Worm (Caenorhabditis elegans): Measurements from ENCODE around the gene nhr-181.

ce11 chrV:4080546-4080945 is 14.3 kb upstream of the nhr-181 start:
- TF ChIP-seq Y55F3AM.14 (GFP tag; optimal IDR thresholded peaks at IDR 0.05), result no peak
- TF ChIP-seq aly-2 (tag; optimal IDR thresholded peaks at IDR 0.05), result no peak
- TF ChIP-seq gmeb-1 (tag; optimal IDR thresholded peaks at IDR 0.05), result no peak
- no peak for TF ChIP-seq C34F6.9 (tag; optimal IDR thresholded peaks at IDR 0.05)
- TF ChIP-seq ama-1 (optimal IDR thresholded peaks at IDR 0.05), result no peak
- no peak for TF ChIP-seq unc-39 (tag; optimal IDR thresholded peaks at IDR 0.05)
- no peak for TF ChIP-seq mdl-1 (tag; optimal IDR thresholded peaks at IDR 0.05)
- no peak for TF ChIP-seq zag-1 (tag; optimal IDR thresholded peaks at IDR 0.05)
- TF ChIP-seq unc-62 (GFP tag; optimal IDR thresholded peaks at IDR 0.05), result no peak
- no peak for TF ChIP-seq elt-3 (tag; optimal IDR thresholded peaks at IDR 0.05)

Measured in whole organism, L2 larva.